Worm (Caenorhabditis elegans) whole organism, early embryonic: ENCODE data around the gene T25E12.14.
A peak's percentile ranks its signal among the peaks of the same experiment; 100 is the strongest.

Source experiments
- B0310.2 ChIP-seq: sonication (generic microtip); optimal IDR thresholded peaks from 2 replicates; lab custom pipeline; 2016; ENCODE audit warnings: mild to moderate bottlenecking, missing genetic modification characterization, missing compliant biosample characterization
- F13C5.2 ChIP-seq: sonication (generic microtip); optimal IDR thresholded peaks from 2 replicates; lab custom pipeline; 2017; ENCODE audit warnings: mild to moderate bottlenecking, missing genetic modification characterization, inconsistent platforms, missing compliant biosample characterization
- aly-1 ChIP-seq: sonication (generic microtip); optimal IDR thresholded peaks from 2 replicates; lab custom pipeline; 2016; ENCODE audit warnings: missing genetic modification characterization, missing compliant biosample characterization
- ama-1 ChIP-seq: fragments of 150-350 bp; optimal IDR thresholded peaks from 2 replicates; lab custom pipeline; 2014
- ceh-13 ChIP-seq: fragments of 200-800 bp; sonication (Bioruptor generic); optimal IDR thresholded peaks from 2 replicates; lab custom pipeline; 2018; ENCODE audit warnings: mild to moderate bottlenecking, missing genetic modification characterization, missing compliant biosample characterization
- ceh-36 ChIP-seq: sonication (generic microtip); optimal IDR thresholded peaks from 2 replicates; lab custom pipeline; 2016; ENCODE audit warnings: missing genetic modification characterization, inconsistent platforms, missing compliant biosample characterization
- ets-7 ChIP-seq: sonication (generic microtip); optimal IDR thresholded peaks from 2 replicates; lab custom pipeline; 2016; ENCODE audit warnings: missing genotype, missing genetic modification characterization, missing compliant biosample characterization
- flt-1 ChIP-seq: fragments of 200-800 bp; sonication (Bioruptor generic); IDR thresholded peaks from 2 replicates; pipeline ENCODE4 v1.3.6; 2022; ENCODE audit warnings: missing genetic modification characterization, missing compliant biosample characterization
- hmbx-1 ChIP-seq: sonication (generic microtip); optimal IDR thresholded peaks from 2 replicates; lab custom pipeline; 2016; ENCODE audit warnings: mild to moderate bottlenecking, missing genetic modification characterization, missing compliant biosample characterization
- hmg-4 ChIP-seq: fragments of 200-800 bp; sonication (Bioruptor generic); optimal IDR thresholded peaks from 2 replicates; lab custom pipeline; 2018; ENCODE audit warnings: mild to moderate bottlenecking, missing genetic modification characterization, missing compliant biosample characterization
- hnd-1 ChIP-seq: sonication (generic microtip); optimal IDR thresholded peaks from 2 replicates; lab custom pipeline; 2016; ENCODE audit warnings: missing genetic modification characterization, missing compliant biosample characterization
- pes-1 ChIP-seq: fragments of 200-800 bp; sonication (Bioruptor generic); IDR thresholded peaks from 2 replicates; pipeline ENCODE4 v1.3.6; 2022; ENCODE audit warnings: missing genetic modification reagents, missing genetic modification characterization, missing compliant biosample characterization
- scrt-1 ChIP-seq: fragments of 200-800 bp; sonication (Bioruptor generic); IDR thresholded peaks from 2 replicates; pipeline ENCODE4 v1.3.6; 2022; ENCODE audit warnings: missing genetic modification characterization, missing compliant biosample characterization
- sea-1 ChIP-seq: fragments of 200-800 bp; sonication (Bioruptor generic); conservative IDR thresholded peaks from 2 replicates; pipeline ENCODE4 v1.3.6; 2022; ENCODE audit warnings: missing genetic modification characterization, missing compliant biosample characterization
- tbx-11 ChIP-seq: fragments of 200-800 bp; sonication (Bioruptor generic); IDR thresholded peaks from 2 replicates; pipeline ENCODE4 v1.3.6; 2022; ENCODE audit warnings: missing genetic modification characterization, missing compliant biosample characterization
- tbx-37 ChIP-seq: fragments of 200-800 bp; sonication (Bioruptor generic); conservative IDR thresholded peaks from 2 replicates; pipeline ENCODE4 v1.3.6; 2022; ENCODE audit warnings: missing genetic modification reagents, missing genetic modification characterization, missing compliant biosample characterization
- tra-4 ChIP-seq: sonication (generic microtip); optimal IDR thresholded peaks from 2 replicates; lab custom pipeline; 2017; ENCODE audit warnings: missing genetic modification characterization, missing compliant biosample characterization

Gene T25E12.14

DNA sequence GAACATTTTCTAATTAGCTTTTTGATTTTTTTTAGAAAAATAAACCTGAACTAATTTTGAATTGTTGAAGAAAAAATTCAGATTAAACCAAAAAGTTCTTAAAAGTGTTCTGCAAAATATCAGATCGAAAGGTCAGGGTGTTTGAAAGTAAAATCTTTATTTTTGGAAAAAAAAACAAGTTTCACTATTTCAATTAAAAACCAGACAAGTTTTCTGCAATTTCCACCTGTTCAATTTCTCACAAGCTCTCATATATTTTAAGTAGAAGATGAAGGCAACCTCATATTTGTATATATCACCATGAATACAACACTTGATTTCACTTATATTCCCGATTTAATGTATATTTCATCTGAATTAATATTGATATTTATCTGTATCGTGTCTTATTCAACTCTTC is 39.8 kb upstream of the T25E12.14 start, which contains the start of gene srz-102:
Gene srz-102, plus strand, starts transcription at position 301 of the 400 bp plus-strand sequence.
- TF ChIP-seq ceh-13 (GFP tag; lab: Kevin White, UChicago) (no peak), scrt-1 (GFP tag; lab: Robert Waterston, UW) (no peak), flt-1 (no peak), ets-7 (tag; lab: Kevin White, UChicago) (no peak), tbx-37 (no peak), hmg-4 (GFP tag; lab: Kevin White, UChicago) (no peak), sea-1 (GFP tag; lab: Robert Waterston, UW) (no peak), hnd-1 (no peak), tbx-11 (no peak), F13C5.2 (tag; lab: Kevin White, UChicago) (no peak)

DNA sequence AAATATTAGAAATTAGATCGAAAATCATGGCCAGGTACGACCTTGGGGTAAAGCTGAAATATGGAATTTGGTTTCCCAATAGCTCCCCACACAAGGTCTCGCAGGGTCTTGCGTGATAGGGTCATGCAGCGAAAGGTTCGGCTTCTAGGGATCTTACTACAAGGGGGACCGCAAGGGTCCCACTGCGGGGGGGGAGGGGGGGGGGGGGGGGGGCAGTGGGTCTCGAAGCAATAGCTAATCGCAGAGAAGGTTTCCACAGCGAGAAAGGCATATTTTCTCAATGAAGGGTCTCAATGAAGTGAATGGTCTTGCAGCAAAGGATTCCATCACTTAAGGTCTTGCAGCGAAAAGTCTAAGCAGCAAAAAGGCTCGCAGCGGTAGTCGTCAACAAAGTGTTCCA is 34.0 kb upstream of the T25E12.14 start:
- TF ChIP-seq flt-1 (no peak), B0310.2 (tag; lab: Kevin White, UChicago) (no peak), hmbx-1 (tag; lab: Kevin White, UChicago) (no peak)

DNA sequence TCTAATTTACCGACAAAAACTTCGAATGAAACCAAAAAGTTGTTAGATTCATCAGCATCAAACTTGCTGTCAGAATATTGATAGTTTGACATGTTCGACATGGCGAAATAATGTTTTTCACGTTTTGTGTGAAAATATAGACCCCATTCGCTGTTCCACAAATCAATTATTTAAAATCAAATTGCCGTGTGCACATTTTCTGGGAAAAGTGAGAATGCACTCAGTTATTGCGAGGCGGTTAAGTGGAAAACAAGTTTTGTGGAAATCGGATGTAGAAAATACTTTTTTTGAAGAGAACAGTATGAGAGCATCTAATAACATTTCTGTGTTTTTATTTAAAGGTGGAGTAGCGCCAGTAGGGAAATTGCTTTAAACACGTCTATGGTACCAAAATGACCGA is 33.3 kb upstream of the T25E12.14 start, which contains the start of gene srw-42:
Gene srw-42, minus strand, starts transcription at position 101 of the 400 bp plus-strand sequence.
- TF ChIP-seq hmg-4 (GFP tag; lab: Kevin White, UChicago) (no peak), sea-1 (GFP tag; lab: Robert Waterston, UW) (no peak), hmbx-1 (tag; lab: Kevin White, UChicago) (no peak), ceh-36 (tag; lab: Kevin White, UChicago) (no peak), tbx-11 (no peak), tra-4 (tag; lab: Kevin White, UChicago) (no peak), flt-1 (no peak), aly-1 (tag; lab: Kevin White, UChicago) (no peak), scrt-1 (GFP tag; lab: Robert Waterston, UW) (no peak), pes-1 (no peak), ets-7 (tag; lab: Kevin White, UChicago) (no peak), ama-1 (lab: Kevin White, UChicago) (no peak), hnd-1 (no peak), tbx-37 (no peak), B0310.2 (tag; lab: Kevin White, UChicago) (no peak), F13C5.2 (tag; lab: Kevin White, UChicago) (no peak), ceh-13 (GFP tag; lab: Kevin White, UChicago) (no peak)

DNA sequence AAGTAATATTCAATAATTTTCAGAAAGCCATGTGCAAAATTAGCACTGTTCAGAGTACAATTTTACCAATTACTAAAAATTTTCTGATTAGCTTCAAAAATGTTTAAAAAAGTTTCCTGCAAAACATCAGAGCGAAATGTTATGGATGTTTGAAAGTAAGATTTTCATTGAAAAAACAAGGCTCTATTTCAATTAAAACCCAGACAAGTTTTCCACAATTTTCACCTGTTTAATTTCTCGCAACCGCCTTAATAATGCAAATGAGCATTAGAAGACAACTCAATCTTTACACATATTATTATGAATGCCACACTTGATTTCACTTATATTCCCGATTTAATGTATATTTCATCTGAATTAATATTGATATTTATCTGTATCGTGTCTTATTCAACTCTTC is 32.5 kb upstream of the T25E12.14 start, which contains the start of gene srz-101:
Gene srz-101, plus strand, starts transcription at position 301 of the 400 bp plus-strand sequence.
- TF ChIP-seq tbx-11, result no peak
- TF ChIP-seq hmbx-1 (tag; lab: Kevin White, UChicago), result no peak
- no peak for TF ChIP-seq ceh-36 (tag; lab: Kevin White, UChicago)
- TF ChIP-seq ama-1 (lab: Kevin White, UChicago), result no peak
- no peak for TF ChIP-seq hmg-4 (GFP tag; lab: Kevin White, UChicago)
- TF ChIP-seq F13C5.2 (tag; lab: Kevin White, UChicago), result no peak
- TF ChIP-seq scrt-1 (GFP tag; lab: Robert Waterston, UW), result no peak
- TF ChIP-seq pes-1, result no peak
- no peak for TF ChIP-seq sea-1 (GFP tag; lab: Robert Waterston, UW)
- no peak for TF ChIP-seq aly-1 (tag; lab: Kevin White, UChicago)
- TF ChIP-seq ceh-13 (GFP tag; lab: Kevin White, UChicago), result no peak
- TF ChIP-seq ets-7 (tag; lab: Kevin White, UChicago), result no peak
- TF ChIP-seq tbx-37, result no peak

DNA sequence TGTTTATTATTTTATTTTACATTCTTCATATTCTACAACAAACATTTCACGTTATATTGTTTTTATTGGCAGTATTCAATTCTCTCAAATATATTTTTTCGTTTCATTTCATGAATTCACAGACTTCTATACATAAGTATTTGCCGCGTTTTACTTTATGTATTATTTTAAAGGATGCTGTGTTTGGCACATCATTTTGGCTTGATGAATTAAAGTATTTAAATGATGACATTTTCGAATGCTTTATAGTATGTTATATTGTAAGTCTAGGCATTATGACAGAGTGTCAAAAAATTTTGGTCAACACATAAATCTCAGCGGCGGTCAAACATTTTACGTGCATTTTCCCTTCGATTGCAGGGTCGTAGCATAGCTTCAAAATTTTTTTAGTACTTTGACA is 31.5 kb upstream of the T25E12.14 start:
- TF ChIP-seq hmg-4 (GFP tag; lab: Kevin White, UChicago), result no peak
- TF ChIP-seq sea-1 (GFP tag; lab: Robert Waterston, UW), result no peak
- TF ChIP-seq pes-1, result no peak
- no peak for TF ChIP-seq hnd-1
- TF ChIP-seq B0310.2 (tag; lab: Kevin White, UChicago), result no peak

DNA sequence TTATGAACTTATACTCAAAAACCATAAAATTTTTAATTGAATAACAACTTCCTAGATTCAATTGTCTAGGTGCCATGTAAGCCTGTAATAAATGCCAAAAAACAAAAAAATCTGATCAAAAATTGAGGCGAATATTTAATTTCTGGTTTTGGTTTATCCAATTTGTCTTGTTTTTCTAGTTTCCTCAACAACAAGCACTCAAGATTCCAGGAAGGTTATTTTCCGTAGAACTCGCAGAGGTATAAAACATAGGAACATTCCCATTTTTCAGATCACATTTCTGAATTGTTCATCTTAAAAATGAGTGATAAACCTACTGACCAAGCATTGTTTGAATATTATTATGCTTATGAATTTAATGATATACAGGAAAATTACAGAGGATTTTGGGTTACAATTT is 29.8 kb upstream of the T25E12.14 start, which contains the start of gene srw-41:
Gene srw-41, plus strand, starts transcription at position 301 of the 400 bp plus-strand sequence.
- TF ChIP-seq pes-1 (no peak), hnd-1 (no peak), ama-1 (lab: Kevin White, UChicago) (no peak)

DNA sequence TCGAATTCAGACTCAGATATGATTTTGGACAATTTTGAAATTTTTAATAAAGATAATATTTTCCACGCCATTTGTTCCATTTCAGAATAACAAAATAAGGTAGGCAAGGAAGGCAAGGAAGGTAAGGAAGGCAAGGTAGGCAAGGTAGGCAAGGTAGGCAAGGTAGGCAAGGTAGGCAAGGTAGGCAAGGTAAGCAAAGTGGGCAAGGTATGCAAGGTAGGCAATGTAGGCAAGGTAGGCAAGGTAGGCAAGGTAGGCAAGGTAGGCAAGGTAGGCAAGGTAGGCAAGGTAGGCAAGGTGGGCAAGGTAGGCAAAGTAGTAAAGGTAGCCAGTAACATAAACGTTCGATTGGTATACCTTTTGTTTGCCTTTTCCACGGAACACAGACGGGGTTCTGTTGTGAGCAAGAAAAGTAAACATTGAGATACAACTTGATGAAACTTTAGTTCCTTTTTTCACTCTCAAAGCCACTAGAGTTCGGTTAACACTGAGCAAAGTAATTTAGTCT is 27.2 kb upstream of the T25E12.14 start, which contains the start of gene Y70C5C.1:
Gene Y70C5C.1, plus strand, starts transcription at position 458 of the 508 bp plus-strand sequence.
- TF ChIP-seq sea-1 (GFP tag; lab: Robert Waterston, UW) (no peak), hmg-4 (GFP tag; lab: Kevin White, UChicago) (no peak), scrt-1 (GFP tag; lab: Robert Waterston, UW) (no peak), hmbx-1 (tag; lab: Kevin White, UChicago) (peak; percentile 71), ama-1 (lab: Kevin White, UChicago) (no peak), tra-4 (tag; lab: Kevin White, UChicago) (no peak), ceh-13 (GFP tag; lab: Kevin White, UChicago) (no peak), hnd-1 (peak; percentile 63), pes-1 (no peak; the same call in 1 of the 2 replicates), B0310.2 (tag; lab: Kevin White, UChicago) (no peak), tbx-11 (peak; percentile 68), flt-1 (no peak), ceh-36 (tag; lab: Kevin White, UChicago) (peak; percentile 51), tbx-37 (no peak), aly-1 (tag; lab: Kevin White, UChicago) (no peak), ets-7 (tag; lab: Kevin White, UChicago) (no peak), F13C5.2 (tag; lab: Kevin White, UChicago) (no peak)

DNA sequence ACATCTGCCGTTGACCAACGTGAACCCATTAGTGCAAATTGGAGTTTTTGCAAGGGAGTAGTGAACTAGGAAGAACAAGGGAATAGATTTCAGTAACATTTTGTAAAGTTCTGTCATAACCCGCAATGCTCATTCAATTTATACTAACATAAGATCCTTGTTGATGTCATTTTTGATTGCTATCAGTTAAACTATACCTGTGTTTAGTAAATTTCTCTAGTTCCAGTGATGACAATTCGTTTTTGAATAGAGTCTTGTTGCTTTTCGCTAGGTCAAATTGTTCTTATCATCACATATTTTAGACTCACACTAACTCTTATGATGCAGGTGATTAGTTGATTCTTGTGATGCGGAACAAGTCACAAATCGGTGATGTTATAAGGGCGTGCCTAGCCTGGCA is 20.5 kb upstream of the T25E12.14 start, which contains the start of gene clec-9:
Gene clec-9, minus strand, starts transcription at position 101 of the 400 bp plus-strand sequence.
- TF ChIP-seq hmg-4 (GFP tag; lab: Kevin White, UChicago), result no peak
- no peak for TF ChIP-seq hnd-1
- no peak for TF ChIP-seq scrt-1 (GFP tag; lab: Robert Waterston, UW)
- no peak for TF ChIP-seq tbx-37
- no peak for TF ChIP-seq ceh-36 (tag; lab: Kevin White, UChicago)
